Fruit fly (Drosophila melanogaster) whole organism, embryonic: ENCODE results near the gene sit.

Source experiments
- Atf-2 ChIP-seq: fragments of 200-800 bp; sonication (Bioruptor generic); optimal IDR thresholded peaks from 2 replicates; lab custom pipeline; 2016; ENCODE audit warnings: missing biosample characterization, missing genetic modification characterization
- Blimp-1 ChIP-seq: fragments of 200-800 bp; sonication (Bioruptor generic); optimal IDR thresholded peaks from 3 replicates; lab custom pipeline; 2018; ENCODE audit warnings: missing biosample characterization, missing genetic modification characterization, mild to moderate bottlenecking, moderate library complexity, missing genetic modification reagents
- CG10431 ChIP-seq: fragments of 200-800 bp; sonication (Bioruptor generic); optimal IDR thresholded peaks from 3 replicates; lab custom pipeline; 2018; ENCODE audit warnings: missing biosample characterization, mild to moderate bottlenecking, missing genetic modification characterization
- CG10565 ChIP-seq: fragments of 200-800 bp; sonication (Bioruptor generic); optimal IDR thresholded peaks from 3 replicates; lab custom pipeline; 2016; ENCODE audit warnings: missing biosample characterization, mild to moderate bottlenecking, missing genetic modification characterization
- CG12236 ChIP-seq: fragments of 200-800 bp; sonication (Bioruptor generic); optimal IDR thresholded peaks from 2 replicates; lab custom pipeline; 2016; ENCODE audit warnings: missing biosample characterization, missing genetic modification characterization
- CG12659 ChIP-seq: fragments of 200-800 bp; sonication (Bioruptor generic); optimal IDR thresholded peaks from 3 replicates; lab custom pipeline; 2017; ENCODE audit warnings: mild to moderate bottlenecking, missing biosample characterization, missing genetic modification reagents, missing genetic modification characterization
- CG1603 ChIP-seq: fragments of 200-800 bp; sonication (Bioruptor generic); optimal IDR thresholded peaks from 2 replicates; lab custom pipeline; 2019; ENCODE audit warnings: missing biosample characterization, mild to moderate bottlenecking, missing genetic modification characterization, moderate library complexity
- CG2678 ChIP-seq: fragments of 200-800 bp; sonication (Bioruptor generic); optimal IDR thresholded peaks from 3 replicates; lab custom pipeline; 2019; ENCODE audit warnings: missing biosample characterization, mild to moderate bottlenecking, missing genetic modification characterization, moderate library complexity
- CG32767 ChIP-seq: fragments of 200-800 bp; sonication (Bioruptor generic); IDR thresholded peaks from 2 replicates; pipeline ENCODE4 v1.3.6; 2022; ENCODE audit warnings: missing biosample characterization, missing genetic modification characterization
- CG3847 ChIP-seq: fragments of 200-800 bp; sonication (Bioruptor generic); IDR thresholded peaks from 2 replicates; pipeline ENCODE4 v1.3.6; 2022; ENCODE audit warnings: missing biosample characterization, missing genetic modification characterization
- CG5180 ChIP-seq: fragments of 200-800 bp; sonication (Bioruptor generic); optimal IDR thresholded peaks from 3 replicates; lab custom pipeline; 2017; ENCODE audit warnings: missing biosample characterization, missing genetic modification characterization, mild to moderate bottlenecking, moderate library complexity, missing genetic modification reagents
- CG6654 ChIP-seq: fragments of 200-800 bp; sonication (Bioruptor generic); optimal IDR thresholded peaks from 2 replicates; lab custom pipeline; 2017; ENCODE audit warnings: missing biosample characterization, mild to moderate bottlenecking, missing genetic modification characterization
- CG6683 ChIP-seq: fragments of 200-800 bp; sonication (Bioruptor generic); optimal IDR thresholded peaks from 2 replicates; lab custom pipeline; 2017; ENCODE audit warnings: missing biosample characterization, mild to moderate bottlenecking, missing genetic modification characterization, missing genetic modification reagents
- CG6765 ChIP-seq: fragments of 200-800 bp; sonication (Bioruptor generic); optimal IDR thresholded peaks from 3 replicates; lab custom pipeline; 2017; ENCODE audit warnings: missing biosample characterization, mild to moderate bottlenecking, missing genetic modification characterization
- CTCF ChIP-seq: fragments of 200-800 bp; sonication (Bioruptor generic); optimal IDR thresholded peaks from 2 replicates; lab custom pipeline; 2017; ENCODE audit warnings: missing biosample characterization, mild to moderate bottlenecking, missing genetic modification characterization, moderate library complexity
- D ChIP-seq, 2 experiments: fragments of 200-800 bp in 1 of 2; fragments of >200 bp in 1 of 2; sonication (Bioruptor generic) in 1 of 2; optimal IDR thresholded peaks; 2 replicates in 1 of 2; 3 replicates in 1 of 2; lab custom pipeline; 2017; ENCODE audit warnings: mild to moderate bottlenecking in 1 of 2, missing biosample characterization in 1 of 2, missing genetic modification characterization in 1 of 2, missing genetic modification reagents in 1 of 2
- Dfd ChIP-seq, 2 experiments: fragments of >200 bp; optimal IDR thresholded peaks; 2 replicates each; lab custom pipeline; 2017; ENCODE audit warnings: missing biosample characterization in 2 of 2, missing genetic modification characterization in 2 of 2
- Dp ChIP-seq: fragments of 200-800 bp; sonication (Bioruptor generic); optimal IDR thresholded peaks from 2 replicates; lab custom pipeline; 2018; ENCODE audit warnings: missing biosample characterization, mild to moderate bottlenecking, missing genetic modification characterization, moderate library complexity
- E2f1 ChIP-seq: fragments of 200-800 bp; sonication (Bioruptor generic); IDR thresholded peaks from 2 replicates; pipeline ENCODE4 v1.3.6; 2022; ENCODE audit warnings: missing biosample characterization, missing genetic modification characterization
- ERR ChIP-seq: fragments of 200-800 bp; sonication (Bioruptor generic); optimal IDR thresholded peaks from 2 replicates; lab custom pipeline; 2016; ENCODE audit warnings: missing biosample characterization, missing genetic modification characterization
- HHEX ChIP-seq: fragments of 200-800 bp; sonication (Bioruptor generic); optimal IDR thresholded peaks from 3 replicates; lab custom pipeline; 2017; ENCODE audit warnings: missing biosample characterization, mild to moderate bottlenecking, missing genetic modification characterization, missing genetic modification reagents
- Hand ChIP-seq: fragments of 200-800 bp; sonication (Bioruptor generic); optimal IDR thresholded peaks from 2 replicates; lab custom pipeline; 2017; ENCODE audit warnings: mild to moderate bottlenecking, missing biosample characterization, missing genetic modification reagents, missing genetic modification characterization
- Hr39 ChIP-seq: fragments of >200 bp; optimal IDR thresholded peaks from 2 replicates; lab custom pipeline; 2017
- Lhr ChIP-seq: fragments of 200-800 bp; sonication (Bioruptor generic); optimal IDR thresholded peaks from 3 replicates; lab custom pipeline; 2017; ENCODE audit warnings: mild to moderate bottlenecking, missing biosample characterization, missing genetic modification reagents, missing genetic modification characterization
- NC2α ChIP-seq: fragments of 200-800 bp; sonication (Bioruptor generic); optimal IDR thresholded peaks from 2 replicates; lab custom pipeline; 2016; ENCODE audit warnings: missing biosample characterization, missing genetic modification characterization
- Neu2 ChIP-seq: fragments of 200-800 bp; sonication (Bioruptor generic); optimal IDR thresholded peaks from 3 replicates; lab custom pipeline; 2016; ENCODE audit warnings: missing biosample characterization, missing genetic modification characterization, borderline replicate concordance
- Poxn ChIP-seq: fragments of 200-800 bp; sonication (Bioruptor generic); IDR thresholded peaks from 2 replicates; pipeline ENCODE4 v1.3.6; 2022; ENCODE audit warnings: missing biosample characterization, missing genetic modification characterization
- Ravus ChIP-seq: fragments of 200-800 bp; sonication (Bioruptor generic); IDR thresholded peaks from 2 replicates; pipeline ENCODE4 v1.3.6; 2022; ENCODE audit warnings: missing biosample characterization, missing genetic modification characterization
- ara ChIP-seq: fragments of 200-800 bp; sonication (Bioruptor generic); IDR thresholded peaks from 2 replicates; pipeline ENCODE4 v1.3.6; 2022; ENCODE audit warnings: missing biosample characterization, missing genetic modification characterization
- br ChIP-seq: fragments of >200 bp; optimal IDR thresholded peaks from 2 replicates; lab custom pipeline; 2017
- cas ChIP-seq: fragments of 200-800 bp; sonication (Bioruptor generic); IDR thresholded peaks from 2 replicates; pipeline ENCODE4 v1.3.6; 2022; ENCODE audit warnings: missing biosample characterization, missing genetic modification characterization
- caup ChIP-seq: fragments of 200-800 bp; sonication (Bioruptor generic); optimal IDR thresholded peaks from 3 replicates; lab custom pipeline; 2017; ENCODE audit warnings: missing biosample characterization, mild to moderate bottlenecking, missing genetic modification characterization, moderate library complexity; ENCODE audit not compliant: severe bottlenecking
- eyg ChIP-seq: fragments of 200-800 bp; sonication (Bioruptor generic); optimal IDR thresholded peaks from 3 replicates; lab custom pipeline; 2016; ENCODE audit warnings: missing biosample characterization, missing genetic modification characterization
- hth ChIP-seq: fragments of >200 bp; optimal IDR thresholded peaks from 2 replicates; lab custom pipeline; 2017; ENCODE audit warnings: inconsistent platforms
- ind ChIP-seq: fragments of 200-800 bp; sonication (Bioruptor generic); optimal IDR thresholded peaks from 3 replicates; lab custom pipeline; 2016; ENCODE audit warnings: missing biosample characterization, missing genetic modification characterization
- kay ChIP-seq: fragments of 200-800 bp; sonication (Bioruptor generic); optimal IDR thresholded peaks from 2 replicates; lab custom pipeline; 2016; ENCODE audit warnings: missing biosample characterization, missing genetic modification characterization
- lmd ChIP-seq: fragments of 200-800 bp; sonication (Bioruptor generic); IDR thresholded peaks from 2 replicates; pipeline ENCODE4 v1.3.6; 2022; ENCODE audit warnings: missing biosample characterization, missing genetic modification characterization
- lov ChIP-seq, 2 experiments: fragments of 200-800 bp in 1 of 2; fragments of >200 bp in 1 of 2; sonication (Bioruptor generic) in 1 of 2; IDR thresholded peaks in 1 of 2; optimal IDR thresholded peaks in 1 of 2; 2 replicates in 1 of 2; 3 replicates in 1 of 2; pipeline versions ENCODE4 v1.3.6 to Lab custom; 2017 to 2022; ENCODE audit warnings: missing biosample characterization in 1 of 2, missing genetic modification characterization in 1 of 2
- nau ChIP-seq: fragments of 200-800 bp; sonication (Bioruptor generic); optimal IDR thresholded peaks from 3 replicates; lab custom pipeline; 2017; ENCODE audit warnings: missing biosample characterization, mild to moderate bottlenecking, missing genetic modification characterization, missing genetic modification reagents
- nom ChIP-seq: fragments of 200-800 bp; sonication (Bioruptor generic); optimal IDR thresholded peaks from 2 replicates; lab custom pipeline; 2017; ENCODE audit warnings: missing biosample characterization, missing genetic modification characterization, mild to moderate bottlenecking, moderate library complexity, missing genetic modification reagents
- p53 ChIP-seq: fragments of 200-800 bp; sonication (Bioruptor generic); optimal IDR thresholded peaks from 2 replicates; lab custom pipeline; 2016; ENCODE audit warnings: missing biosample characterization, missing genetic modification characterization
- pan ChIP-seq, 4 experiments: fragments of >200 bp in 3 of 4; fragments of 200-800 bp in 1 of 4; sonication (Bioruptor generic) in 1 of 4; optimal IDR thresholded peaks in 3 of 4; IDR thresholded peaks in 1 of 4; 2 replicates each; pipeline versions ENCODE4 v1.3.6 to Lab custom; 2017 to 2022; ENCODE audit warnings: missing biosample characterization in 2 of 4, missing genetic modification characterization in 2 of 4, mixed read lengths in 1 of 4
- pros ChIP-seq: fragments of 200-800 bp; sonication (Bioruptor generic); optimal IDR thresholded peaks from 3 replicates; lab custom pipeline; 2019; ENCODE audit warnings: missing biosample characterization, mild to moderate bottlenecking, missing genetic modification characterization, moderate library complexity
- repo ChIP-seq: fragments of 200-800 bp; sonication (Bioruptor generic); optimal IDR thresholded peaks from 2 replicates; lab custom pipeline; 2016; ENCODE audit warnings: missing biosample characterization, missing genetic modification characterization
- salm ChIP-seq: fragments of 200-800 bp; sonication (Bioruptor generic); optimal IDR thresholded peaks from 2 replicates; lab custom pipeline; 2018; ENCODE audit warnings: missing biosample characterization, mild to moderate bottlenecking, missing genetic modification characterization
- schlank ChIP-seq: fragments of 200-800 bp; sonication (Bioruptor generic); optimal IDR thresholded peaks from 2 replicates; lab custom pipeline; 2018; ENCODE audit warnings: missing biosample characterization, mild to moderate bottlenecking, missing genetic modification characterization
- slbo ChIP-seq: fragments of 200-800 bp; sonication (Bioruptor generic); IDR thresholded peaks from 2 replicates; pipeline ENCODE4 v1.3.6; 2022; ENCODE audit warnings: missing biosample characterization, missing genetic modification characterization
- stwl ChIP-seq: fragments of 200-800 bp; sonication (Bioruptor generic); optimal IDR thresholded peaks from 3 replicates; lab custom pipeline; 2018; ENCODE audit warnings: missing biosample characterization, mild to moderate bottlenecking, missing genetic modification characterization, moderate library complexity
- tin ChIP-seq: fragments of 200-800 bp; sonication (Bioruptor generic); optimal IDR thresholded peaks from 3 replicates; lab custom pipeline; 2016; ENCODE audit warnings: missing biosample characterization, missing genetic modification characterization
- usp ChIP-seq: fragments of >200 bp; optimal IDR thresholded peaks from 2 replicates; lab custom pipeline; 2017; ENCODE audit warnings: missing biosample characterization, missing genetic modification characterization

sit gene

dm6 chr3R:22530305-22530704 is 32.1 kb downstream of the sit start, which contains the start of gene CG33099 (continued):
- no peak for TF ChIP-seq Hand (GFP tag; lab: Kevin White, UChicago)
- no peak for TF ChIP-seq ERR (GFP tag; lab: Kevin White, UChicago)
- TF ChIP-seq NC2α (GFP tag; lab: Kevin White, UChicago): peak; percentile 19
- TF ChIP-seq ind (GFP tag; lab: Kevin White, UChicago): no peak
- peak; percentile 54 for TF ChIP-seq caup (GFP tag; lab: Kevin White, UChicago)
- peak; percentile 44 for TF ChIP-seq CG1603 (tag; lab: Kevin White, UChicago)
- TF ChIP-seq usp (GFP tag; lab: Kevin White, UChicago): no peak
- TF ChIP-seq Dp (GFP tag; lab: Kevin White, UChicago): no peak
- TF ChIP-seq E2f1 (GFP tag; lab: Robert Waterston, UW): 0 out of 2 replicates have a peak, but pooled peaks have one; percentile 12
- no peak for TF ChIP-seq lov (optimal IDR thresholded peaks at IDR 0.05; lab: Kevin White, UChicago)
- no peak for TF ChIP-seq lov (GFP tag; IDR thresholded peaks at IDR 0.05; lab: Robert Waterston, UW)
- no peak for TF ChIP-seq Atf-2 (GFP tag; lab: Kevin White, UChicago)
- TF ChIP-seq CG6654 (GFP tag; lab: Kevin White, UChicago): no peak
- TF ChIP-seq Neu2: no peak
- peak; percentile 29 for TF ChIP-seq HHEX (GFP tag; lab: Kevin White, UChicago)
- no peak for TF ChIP-seq Poxn (GFP tag; lab: Robert Waterston, UW)
- no peak for TF ChIP-seq Hr39
- no peak for TF ChIP-seq pros
- no peak for TF ChIP-seq lmd (GFP tag; lab: Robert Waterston, UW)
- TF ChIP-seq CG32767 (GFP tag; lab: Robert Waterston, UW): no peak
- TF ChIP-seq CG5180 (GFP tag; lab: Kevin White, UChicago): peak; percentile 56
- TF ChIP-seq CG6683 (GFP tag; lab: Kevin White, UChicago): peak; percentile 2
- peak; percentile 62; the same call in 1 of the 2 replicates for TF ChIP-seq ara (GFP tag; lab: Robert Waterston, UW)
- no peak for TF ChIP-seq br (lab: Kevin White, UChicago)
- peak; percentile 11 for TF ChIP-seq nom
- no peak for TF ChIP-seq repo (GFP tag; lab: Kevin White, UChicago)
- TF ChIP-seq Lhr (GFP tag; lab: Kevin White, UChicago): no peak
- TF ChIP-seq cas (GFP tag; lab: Robert Waterston, UW): no peak
- TF ChIP-seq CG12236 (GFP tag; lab: Kevin White, UChicago): no peak
- no peak for TF ChIP-seq tin (GFP tag; lab: Kevin White, UChicago)
- peak; percentile 55 for TF ChIP-seq CG2678 (tag; lab: Kevin White, UChicago)
- no peak for TF ChIP-seq CG10565 (GFP tag; lab: Kevin White, UChicago)
- TF ChIP-seq CG10431 (GFP tag; lab: Kevin White, UChicago): no peak
- TF ChIP-seq CG12659 (GFP tag; lab: Kevin White, UChicago): peak; percentile 49
- TF ChIP-seq stwl (tag; lab: Kevin White, UChicago): peak; percentile 0
- no peak for TF ChIP-seq CG6765
- TF ChIP-seq CG3847 (GFP tag; lab: Robert Waterston, UW): no peak
- TF ChIP-seq schlank (tag; lab: Kevin White, UChicago): peak; percentile 49
- peak; percentile 47 for TF ChIP-seq nau (GFP tag; lab: Kevin White, UChicago)
- peak; percentile 7 for TF ChIP-seq CTCF (GFP tag; lab: Kevin White, UChicago)
- TF ChIP-seq p53: peak; percentile 38
- TF ChIP-seq hth (lab: Kevin White, UChicago): no peak
- no peak for TF ChIP-seq salm (tag; lab: Kevin White, UChicago)
- no peak for TF ChIP-seq eyg
- TF ChIP-seq pan (optimal IDR thresholded peaks at IDR 0.05; lab: Kevin White, UChicago): no peak
- TF ChIP-seq pan (GFP tag; optimal IDR thresholded peaks at IDR 0.05 in 1 of 2, IDR thresholded peaks at IDR 0.05 in 1 of 2): peak in 1 of 2 experiments; percentile 30
- TF ChIP-seq Dfd (GFP tag; optimal IDR thresholded peaks at IDR 0.05; lab: Kevin White, UChicago): no peak
- peak; percentile 34 for TF ChIP-seq Blimp-1 (GFP tag; lab: Kevin White, UChicago)
- TF ChIP-seq kay (GFP tag; lab: Kevin White, UChicago): peak; percentile 4
- no peak for TF ChIP-seq Ravus
- 0 out of 2 replicates have a peak, but pooled peaks have one; percentile 16 for TF ChIP-seq slbo
- TF ChIP-seq D (optimal IDR thresholded peaks at IDR 0.05; lab: Kevin White, UChicago): no peak
- peak; percentile 15 for TF ChIP-seq D (GFP tag; optimal IDR thresholded peaks at IDR 0.05; lab: Kevin White, UChicago)
